Worm (Caenorhabditis elegans) whole organism, L2 larva: ENCODE measurements around the gene F09E5.8.

Source experiments
- F13H6.1 ChIP-seq: sonication (generic microtip); optimal IDR thresholded peaks from 2 replicates; lab custom pipeline; 2016; ENCODE audit warnings: missing genetic modification characterization, missing compliant biosample characterization
- lin-13 ChIP-seq: fragments of 150-350 bp; optimal IDR thresholded peaks from 2 replicates; lab custom pipeline; 2014; ENCODE audit warnings: missing biosample characterization, missing genetic modification reagents, missing genetic modification characterization
- mab-5 ChIP-seq: fragments of 150-350 bp; optimal IDR thresholded peaks from 2 replicates; lab custom pipeline; 2014; ENCODE audit warnings: missing biosample characterization, missing genetic modification characterization
- nhr-12 ChIP-seq: fragments of 150-350 bp; optimal IDR thresholded peaks from 2 replicates; lab custom pipeline; 2014; ENCODE audit warnings: missing biosample characterization, missing genetic modification characterization
- nhr-237 ChIP-seq: fragments of 150-350 bp; optimal IDR thresholded peaks from 2 replicates; lab custom pipeline; 2014; ENCODE audit warnings: missing biosample characterization, missing genetic modification characterization
- skn-1 ChIP-seq: sonication (generic microtip); optimal IDR thresholded peaks from 2 replicates; lab custom pipeline; 2017; ENCODE audit warnings: missing biosample characterization, missing genetic modification characterization
- snpc-4 ChIP-seq: fragments of 150-350 bp; optimal IDR thresholded peaks from 2 replicates; lab custom pipeline; 2014; ENCODE audit warnings: missing biosample characterization, missing genetic modification characterization
- unc-39 ChIP-seq: fragments of 150-350 bp; optimal IDR thresholded peaks from 2 replicates; lab custom pipeline; 2014; ENCODE audit warnings: missing biosample characterization, missing genetic modification characterization
- unc-62 ChIP-seq: fragments of 150-350 bp; optimal IDR thresholded peaks from 2 replicates; lab custom pipeline; 2014; ENCODE audit warnings: missing biosample characterization, missing genetic modification reagents, missing genetic modification characterization
- zag-1 ChIP-seq: fragments of 150-350 bp; optimal IDR thresholded peaks from 2 replicates; lab custom pipeline; 2014; ENCODE audit warnings: missing biosample characterization, missing genetic modification characterization

- no peak for TF ChIP-seq nhr-237
- TF ChIP-seq skn-1 = no peak
- TF ChIP-seq snpc-4 (tag; lab: Kevin White, UChicago) = no peak
- no peak for TF ChIP-seq zag-1 (tag; lab: Kevin White, UChicago)
- no peak for TF ChIP-seq nhr-12 (tag; lab: Kevin White, UChicago)
- no peak for TF ChIP-seq unc-62 (GFP tag; lab: Kevin White, UChicago)
- TF ChIP-seq mab-5 (tag; lab: Kevin White, UChicago) = no peak
- no peak for TF ChIP-seq unc-39
- TF ChIP-seq lin-13 (GFP tag; lab: Kevin White, UChicago) = no peak
- TF ChIP-seq F13H6.1 = no peak
These were observed 42.6 kb downstream of the F09E5.8 start, which contains the start of gene brap-2 for ce11 chrII:5393090-5393489.
